Comparison of ENCODE assay signal across 1 worm cellular context in the genomic region with DNA sequence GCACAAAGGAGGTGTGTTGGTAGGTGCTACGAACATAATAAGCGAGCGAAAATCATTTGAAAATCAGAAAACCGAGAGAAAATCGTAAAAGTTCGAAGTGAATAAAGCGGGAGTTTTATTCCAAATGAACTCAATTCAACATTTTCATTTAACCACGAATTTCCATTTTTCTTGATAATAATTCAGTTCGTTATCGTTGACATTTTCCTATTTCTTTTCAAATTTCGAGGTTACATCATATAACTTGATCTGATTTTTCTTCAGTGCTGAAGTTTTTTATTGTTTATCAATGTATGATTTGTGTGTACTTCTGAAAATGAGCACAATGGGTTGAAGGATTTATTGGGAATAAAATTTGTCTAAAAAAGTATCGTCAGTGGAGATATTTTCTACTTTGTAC.
A peak's percentile ranks its signal among the peaks of the same experiment; 100 is the strongest.
TF ChIP-seq lines count a peak whose summit lies in the region.

No protein-coding gene starts in this region.

TF ChIP-seq in whole organism, L2 larva, 48 proteins besides CTCF, POLR2A, EP300 and RAD21 (continued from another document):
- TF ChIP-seq dmd-4 (tag; optimal IDR thresholded peaks at IDR 0.05; lab: Kevin White, UChicago) (no peak), nhr-237 (tag; optimal IDR thresholded peaks at IDR 0.05; lab: Kevin White, UChicago) (no peak), nhr-23 (tag; optimal IDR thresholded peaks at IDR 0.05; lab: Kevin White, UChicago) (no peak), nhr-11 (tag; optimal IDR thresholded peaks at IDR 0.05; lab: Kevin White, UChicago) (no peak), gmeb-1 (tag; optimal IDR thresholded peaks at IDR 0.05; lab: Kevin White, UChicago) (peak; percentile 20), R02D3.7 (tag; optimal IDR thresholded peaks at IDR 0.05; lab: Kevin White, UChicago) (no peak), nhr-21 (tag; optimal IDR thresholded peaks at IDR 0.05; lab: Kevin White, UChicago) (no peak), nhr-6 (tag; optimal IDR thresholded peaks at IDR 0.05; lab: Kevin White, UChicago) (no peak)
